Fruit fly (Drosophila melanogaster) whole organism, wandering third instar larva: ENCODE results near the gene CG4218.
A peak's percentile ranks its signal among the peaks of the same experiment; 100 is the strongest.

Experiments used
- Abd-B ChIP-seq: fragments of >200 bp; optimal IDR thresholded peaks from 2 replicates; lab custom pipeline; 2017; ENCODE audit warnings: missing biosample characterization, missing genetic modification characterization
- CG32264 ChIP-seq: fragments of 200-800 bp; sonication (Bioruptor generic); optimal IDR thresholded peaks from 2 replicates; lab custom pipeline; 2016; ENCODE audit warnings: missing biosample characterization, missing genetic modification characterization
- CG9705 ChIP-seq: fragments of 200-800 bp; sonication (Bioruptor generic); optimal IDR thresholded peaks from 2 replicates; lab custom pipeline; 2018; ENCODE audit warnings: missing biosample characterization, mild to moderate bottlenecking, missing genetic modification characterization
- CrebA ChIP-seq: fragments of 200-800 bp; sonication (Bioruptor generic); optimal IDR thresholded peaks from 2 replicates; lab custom pipeline; 2016; ENCODE audit warnings: missing biosample characterization, mild to moderate bottlenecking, missing genetic modification characterization, borderline replicate concordance
- Dfd ChIP-seq: fragments of >200 bp; optimal IDR thresholded peaks from 2 replicates; lab custom pipeline; 2017; ENCODE audit warnings: missing biosample characterization, missing genetic modification characterization
- Dif ChIP-seq: fragments of 200-275, 200-300 bp; sonication (Bioruptor generic); optimal IDR thresholded peaks from 2 replicates; lab custom pipeline; 2018; ENCODE audit warnings: missing biosample characterization, missing genetic modification characterization; ENCODE audit not compliant: partially characterized antibody
- GATAd ChIP-seq: sonication (Bioruptor generic); optimal IDR thresholded peaks from 2 replicates; lab custom pipeline; 2016; ENCODE audit warnings: missing biosample characterization, missing genetic modification characterization
- HLH106 ChIP-seq: fragments of 200-800 bp; optimal IDR thresholded peaks from 3 replicates; lab custom pipeline; 2019; ENCODE audit warnings: missing biosample characterization, mild to moderate bottlenecking, missing genetic modification characterization, moderate library complexity
- Hnf4 ChIP-seq: fragments of 200-800 bp; sonication (Bioruptor generic); optimal IDR thresholded peaks from 2 replicates; lab custom pipeline; 2016; ENCODE audit warnings: missing biosample characterization, mild to moderate bottlenecking, missing genetic modification characterization
- Hr78 ChIP-seq: fragments of >200 bp; optimal IDR thresholded peaks from 2 replicates; lab custom pipeline; 2017; ENCODE audit warnings: missing biosample characterization, missing genetic modification characterization
- Hr83 ChIP-seq: fragments of 200-300 bp; sonication (Bioruptor generic); optimal IDR thresholded peaks from 2 replicates; lab custom pipeline; 2016; ENCODE audit warnings: missing biosample characterization, mild to moderate bottlenecking, missing genetic modification characterization, moderate library complexity; ENCODE audit not compliant: poor library complexity, severe bottlenecking
- Jra ChIP-seq: sonication (Bioruptor generic); optimal IDR thresholded peaks from 2 replicates; lab custom pipeline; 2016; ENCODE audit warnings: missing biosample characterization, missing genetic modification characterization
- Mio ChIP-seq: sonication (Bioruptor generic); optimal IDR thresholded peaks from 2 replicates; lab custom pipeline; 2016; ENCODE audit warnings: missing biosample characterization, missing genetic modification characterization
- Myc ChIP-seq: fragments of >200 bp; optimal IDR thresholded peaks from 2 replicates; lab custom pipeline; 2017
- N ChIP-seq: fragments of >200 bp; optimal IDR thresholded peaks from 2 replicates; lab custom pipeline; 2018; ENCODE audit warnings: missing biosample characterization, missing external identifiers, missing genetic modification characterization
- OdsH ChIP-seq: fragments of 200-800 bp; sonication (Bioruptor generic); optimal IDR thresholded peaks from 2 replicates; lab custom pipeline; 2016; ENCODE audit warnings: missing biosample characterization, mild to moderate bottlenecking, missing genetic modification characterization
- Rel ChIP-seq, 2 experiments: fragments of 200-800 bp; sonication (Bioruptor generic) in 1 of 2; optimal IDR thresholded peaks; 2 replicates in 1 of 2; 3 replicates in 1 of 2; lab custom pipeline; 2016 to 2019; ENCODE audit warnings: mild to moderate bottlenecking in 2 of 2, missing biosample characterization in 2 of 2, missing genetic modification characterization in 2 of 2, moderate library complexity in 1 of 2
- Sp1 ChIP-seq: fragments of 200-800 bp; sonication (Bioruptor generic); optimal IDR thresholded peaks from 3 replicates; lab custom pipeline; 2019; ENCODE audit warnings: missing biosample characterization, mild to moderate bottlenecking, missing genetic modification characterization, moderate library complexity
- Vsx2 ChIP-seq: fragments of 200-300, 225-300 bp; sonication (Bioruptor generic); optimal IDR thresholded peaks from 2 replicates; lab custom pipeline; 2018; ENCODE audit warnings: missing biosample characterization, missing genetic modification characterization; ENCODE audit not compliant: partially characterized antibody
- br ChIP-seq: fragments of 200-800 bp; sonication (Bioruptor generic); optimal IDR thresholded peaks from 2 replicates; lab custom pipeline; 2016; ENCODE audit warnings: missing biosample characterization, missing genetic modification characterization
- brk ChIP-seq: fragments of 200-800 bp; sonication (Bioruptor generic); optimal IDR thresholded peaks from 2 replicates; lab custom pipeline; 2016; ENCODE audit warnings: missing biosample characterization, mild to moderate bottlenecking, missing genetic modification characterization
- dl ChIP-seq, 2 experiments: fragments of 175-275, 200-275 bp in 1 of 2; fragments of 200-275 bp in 1 of 2; sonication (Bioruptor generic); optimal IDR thresholded peaks; lab custom pipeline; 2018; ENCODE audit warnings: mild to moderate bottlenecking in 2 of 2, missing biosample characterization in 2 of 2, missing genetic modification characterization in 2 of 2, moderate library complexity in 2 of 2; ENCODE audit not compliant: partially characterized antibody in 2 of 2, insufficient read depth in 1 of 2
- dmrt93B ChIP-seq: fragments of 200-800 bp; sonication (Bioruptor generic); optimal IDR thresholded peaks from 2 replicates; lab custom pipeline; 2018; ENCODE audit warnings: missing biosample characterization, mild to moderate bottlenecking, missing genetic modification characterization
- dsf ChIP-seq: sonication (Bioruptor generic); optimal IDR thresholded peaks from 2 replicates; lab custom pipeline; 2016; ENCODE audit warnings: missing biosample characterization, missing genetic modification characterization, borderline replicate concordance
- ey ChIP-seq: fragments of 200-800 bp; sonication (Bioruptor generic); optimal IDR thresholded peaks from 2 replicates; lab custom pipeline; 2016; ENCODE audit warnings: missing biosample characterization, missing genetic modification characterization
- foxo ChIP-seq, 2 experiments: fragments of 200-800 bp; sonication (Bioruptor generic); optimal IDR thresholded peaks; 2 replicates in 1 of 2; 3 replicates in 1 of 2; lab custom pipeline; 2016 to 2017; ENCODE audit warnings: missing biosample characterization in 2 of 2, missing genetic modification characterization in 2 of 2
- fru ChIP-seq: fragments of 200-800 bp; sonication (Bioruptor generic); optimal IDR thresholded peaks from 3 replicates; lab custom pipeline; 2016; ENCODE audit warnings: missing biosample characterization, mild to moderate bottlenecking, missing genetic modification characterization
- h ChIP-seq: fragments of 200-800 bp; sonication (Bioruptor generic); optimal IDR thresholded peaks from 3 replicates; lab custom pipeline; 2016; ENCODE audit warnings: missing biosample characterization, mild to moderate bottlenecking, missing genetic modification characterization
- jim ChIP-seq: fragments of 175-275, 200-325 bp; sonication (Bioruptor generic); optimal IDR thresholded peaks from 2 replicates; lab custom pipeline; 2016; ENCODE audit warnings: missing biosample characterization, mild to moderate bottlenecking, missing genetic modification characterization
- lola ChIP-seq: fragments of >200 bp; optimal IDR thresholded peaks from 2 replicates; lab custom pipeline; 2017; ENCODE audit warnings: missing biosample characterization, missing genetic modification characterization
- pan ChIP-seq: fragments of >200 bp; optimal IDR thresholded peaks from 2 replicates; lab custom pipeline; 2017
- psq ChIP-seq: fragments of 200-800 bp; sonication (Bioruptor generic); optimal IDR thresholded peaks from 3 replicates; lab custom pipeline; 2017; ENCODE audit warnings: missing biosample characterization, mild to moderate bottlenecking, missing genetic modification characterization, moderate library complexity
- rgr ChIP-seq: fragments of 200-800 bp; sonication (Bioruptor generic); optimal IDR thresholded peaks from 3 replicates; lab custom pipeline; 2016; ENCODE audit warnings: missing biosample characterization, mild to moderate bottlenecking, missing genetic modification characterization
- sage ChIP-seq: fragments of 200-800 bp; sonication (Bioruptor generic); optimal IDR thresholded peaks from 2 replicates; lab custom pipeline; 2016; ENCODE audit warnings: missing biosample characterization, mild to moderate bottlenecking, missing genetic modification characterization
- sv ChIP-seq: fragments of 200-800 bp; sonication (Bioruptor generic); optimal IDR thresholded peaks from 3 replicates; lab custom pipeline; 2016; ENCODE audit warnings: missing biosample characterization, missing genetic modification characterization
- tai ChIP-seq: sonication (Bioruptor generic); optimal IDR thresholded peaks from 2 replicates; lab custom pipeline; 2016; ENCODE audit warnings: missing biosample characterization, missing genetic modification characterization
- usp ChIP-seq: fragments of >200 bp; optimal IDR thresholded peaks from 2 replicates; lab custom pipeline; 2017; ENCODE audit warnings: missing biosample characterization, missing genetic modification characterization
- woc ChIP-seq: sonication (Bioruptor generic); optimal IDR thresholded peaks from 2 replicates; lab custom pipeline; 2016; ENCODE audit warnings: missing biosample characterization, mild to moderate bottlenecking, missing genetic modification characterization

The CG4218 gene

DNA sequence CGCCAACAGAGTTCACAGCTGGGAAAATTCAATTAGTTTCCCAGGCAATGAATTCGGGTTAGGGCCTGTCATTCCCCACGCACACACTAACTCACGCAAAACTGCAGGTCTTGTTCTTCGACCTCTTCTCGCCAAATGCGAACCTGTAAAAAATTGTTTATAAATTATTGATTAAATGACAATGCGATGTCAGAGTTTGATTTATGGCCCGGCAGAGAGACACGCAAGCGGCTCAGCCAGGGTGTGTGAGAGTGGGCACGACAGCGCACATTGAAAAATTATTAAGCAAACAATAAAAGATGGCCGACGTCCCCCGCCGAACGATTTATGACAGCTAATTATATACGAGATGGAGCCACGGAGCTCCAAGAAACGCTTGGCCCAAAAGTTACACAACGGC, 45.3 kb downstream of the CG4218 start:
- TF ChIP-seq Myc (lab: Kevin White, UChicago) (no peak), lola (GFP tag; lab: Kevin White, UChicago) (no peak), dl (GFP tag; optimal IDR thresholded peaks at IDR 0.05; lab: Kevin White, UChicago; ENCODE audit: insufficient read depth in 1 of 2, partially characterized antibody in 2 of 2) (no peak), GATAd (GFP tag; lab: Kevin White, UChicago) (no peak), ey (GFP tag; lab: Kevin White, UChicago) (no peak), sv (GFP tag; lab: Kevin White, UChicago) (no peak), pan (no peak), Hr78 (GFP tag; lab: Kevin White, UChicago) (no peak), brk (GFP tag; lab: Kevin White, UChicago) (no peak), woc (GFP tag; lab: Kevin White, UChicago) (no peak), N (no peak), jim (GFP tag; lab: Kevin White, UChicago) (no peak)

DNA sequence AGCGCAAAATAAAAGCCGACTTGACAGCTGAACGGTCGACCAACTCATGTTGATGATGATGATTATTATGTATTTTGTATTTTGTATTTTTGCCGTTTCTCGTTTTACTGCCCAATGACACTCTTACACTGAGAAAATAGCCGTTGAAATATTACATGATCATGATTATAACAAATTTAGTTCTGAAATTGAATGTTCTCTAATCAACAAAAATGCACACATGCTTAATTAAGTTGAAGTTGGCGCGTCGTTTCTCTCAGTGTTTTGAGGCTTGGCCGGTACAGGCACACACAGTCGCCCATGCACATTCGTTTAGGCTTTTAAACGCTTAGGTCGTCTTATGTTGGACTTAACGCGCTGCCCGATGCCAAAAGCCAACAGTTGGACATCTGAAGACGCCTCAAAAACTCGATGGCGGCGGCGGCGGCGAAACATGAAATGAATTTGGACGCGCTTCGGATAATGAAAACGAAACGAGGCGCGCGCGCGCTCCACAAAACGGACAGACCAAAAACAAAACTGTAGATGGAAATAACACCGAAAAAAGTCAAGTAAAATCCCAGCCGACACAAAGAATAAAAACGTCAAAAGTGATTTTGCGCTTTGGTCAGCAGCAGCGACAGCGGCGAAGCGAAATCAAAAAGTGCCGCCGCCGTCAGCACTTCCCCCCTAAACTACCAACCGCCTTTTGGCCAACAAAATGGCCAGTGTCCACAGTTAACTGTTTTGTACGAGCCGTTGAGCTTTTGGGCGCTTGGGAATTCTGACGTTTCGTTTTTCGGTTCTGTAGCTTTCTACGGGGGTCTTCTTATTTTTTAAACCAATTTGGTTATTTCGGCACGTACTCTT, 46.1 kb downstream of the CG4218 start:
- TF ChIP-seq dsf (GFP tag; lab: Kevin White, UChicago) = peak; percentile 24
- TF ChIP-seq CG32264 = peak; percentile 71
- TF ChIP-seq CrebA = peak; percentile 6
- no peak for TF ChIP-seq Dif
- TF ChIP-seq tai = peak; percentile 80
- peak; percentile 39 for TF ChIP-seq Hr83 (GFP tag; lab: Kevin White, UChicago)
- TF ChIP-seq sv (GFP tag; lab: Kevin White, UChicago) = peak; percentile 83
- peak; percentile 70 for TF ChIP-seq brk (GFP tag; lab: Kevin White, UChicago)
- peak; percentile 79 for TF ChIP-seq psq (GFP tag; lab: Kevin White, UChicago)
- peak; percentile 86 for TF ChIP-seq OdsH (GFP tag; lab: Kevin White, UChicago)
- peak; percentile 6 for TF ChIP-seq Mio (GFP tag; lab: Kevin White, UChicago)
- peak; percentile 90 for TF ChIP-seq h (GFP tag; lab: Kevin White, UChicago)
- TF ChIP-seq woc (GFP tag; lab: Kevin White, UChicago) = peak; percentile 72
- TF ChIP-seq usp (GFP tag; lab: Kevin White, UChicago) = no peak
- no peak for TF ChIP-seq jim (GFP tag; lab: Kevin White, UChicago)
- TF ChIP-seq br (GFP tag; lab: Kevin White, UChicago) = peak; percentile 86
- TF ChIP-seq Hnf4 = peak; percentile 89
- TF ChIP-seq dmrt93B = peak; percentile 61
- TF ChIP-seq Dfd (GFP tag; lab: Kevin White, UChicago) = no peak
- peak; percentile 88 for TF ChIP-seq ey (GFP tag; lab: Kevin White, UChicago)
- peak; percentile 79 for TF ChIP-seq sage (GFP tag; lab: Kevin White, UChicago)
- TF ChIP-seq Vsx2 (GFP tag; lab: Kevin White, UChicago) = no peak
- no peak for TF ChIP-seq dl (GFP tag; optimal IDR thresholded peaks at IDR 0.05; lab: Kevin White, UChicago; ENCODE audit: insufficient read depth in 1 of 2, partially characterized antibody in 2 of 2)
- TF ChIP-seq Sp1 = peak; percentile 77
- TF ChIP-seq CG9705 (GFP tag; lab: Kevin White, UChicago) = peak; percentile 15
- TF ChIP-seq lola (GFP tag; lab: Kevin White, UChicago) = no peak
- no peak for TF ChIP-seq Myc (lab: Kevin White, UChicago)
- TF ChIP-seq foxo (GFP tag; optimal IDR thresholded peaks at IDR 0.05; lab: Kevin White, UChicago) = peak; percentile 5 to 92
- peak; percentile 91 for TF ChIP-seq fru (GFP tag; lab: Kevin White, UChicago)
- TF ChIP-seq Hr78 (GFP tag; lab: Kevin White, UChicago) = no peak
- TF ChIP-seq rgr (GFP tag; lab: Kevin White, UChicago) = peak; percentile 89
- TF ChIP-seq Jra (GFP tag; lab: Kevin White, UChicago) = peak; percentile 64
- no peak for TF ChIP-seq N
- peak; percentile 74 for TF ChIP-seq HLH106 (tag; lab: Kevin White, UChicago)
- no peak for TF ChIP-seq GATAd (GFP tag; lab: Kevin White, UChicago)
- TF ChIP-seq pan = no peak
- no peak for TF ChIP-seq Abd-B (GFP tag; lab: Kevin White, UChicago)
- TF ChIP-seq Rel (GFP tag; optimal IDR thresholded peaks at IDR 0.05; lab: Kevin White, UChicago) = peak; percentile 32
- no peak for TF ChIP-seq Rel (tag; optimal IDR thresholded peaks at IDR 0.05; lab: Kevin White, UChicago)
- TF ChIP-seq, all 38 proteins: peak for 25
